Worm (Caenorhabditis elegans): ENCODE results near the gene T01B7.13.

DNA sequence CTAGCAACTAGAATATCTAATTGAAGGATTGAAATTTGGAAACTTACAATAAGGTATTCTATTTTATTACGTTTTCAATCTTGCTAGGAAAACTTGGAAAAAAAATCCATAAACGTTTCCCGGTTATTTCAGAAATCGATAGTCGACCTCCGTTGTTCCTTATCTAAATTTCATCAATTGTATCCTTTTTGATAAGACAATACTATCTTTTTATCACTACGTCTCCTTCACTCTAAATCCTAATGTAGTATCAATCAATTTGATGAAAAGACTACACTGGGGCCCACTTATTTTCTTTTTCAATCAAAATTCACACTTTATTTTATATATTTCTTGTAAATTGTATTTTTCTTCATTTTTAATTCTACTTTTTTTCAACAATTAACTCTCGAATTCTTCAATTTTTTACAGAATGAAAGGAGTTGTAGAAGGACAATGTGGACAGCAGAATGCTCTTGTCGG is 10.8 kb upstream of the T01B7.13 start, which contains the start of gene prx-5:
- TF ChIP-seq pha-4 (GFP tag; IDR thresholded peaks at IDR 0.05) = no peak
- no peak for TF ChIP-seq pha-4 (tag; optimal IDR thresholded peaks at IDR 0.05)
- TF ChIP-seq unc-130 (GFP tag; optimal IDR thresholded peaks at IDR 0.05) = no peak

Measured in whole organism, L4 larva.